Fruit fly (Drosophila melanogaster): ENCODE data around the gene ppk31.

- TF ChIP-seq cic (GFP tag; optimal IDR thresholded peaks at IDR 0.05) (no peak), CG7101 (tag; optimal IDR thresholded peaks at IDR 0.05) (no peak)
Observed at dm6 chr3R:27198883-27199780, 36.2 kb downstream of the ppk31 start.
